Fruit fly (Drosophila melanogaster) whole organism: ENCODE measurements around the gene CG13284.

ENCODE experiments used
- Dll ChIP-seq: fragments of >200 bp; optimal IDR thresholded peaks from 2 replicates; lab custom pipeline; 2017
- pan ChIP-seq: fragments of >200 bp; optimal IDR thresholded peaks from 2 replicates; lab custom pipeline; 2017
- psq ChIP-seq: fragments of >200 bp; optimal IDR thresholded peaks from 2 replicates; lab custom pipeline; 2017
- usp ChIP-seq: fragments of >200 bp; optimal IDR thresholded peaks from 2 replicates; lab custom pipeline; 2017; ENCODE audit warnings: missing biosample characterization, missing genetic modification characterization, mixed read lengths

DNA sequence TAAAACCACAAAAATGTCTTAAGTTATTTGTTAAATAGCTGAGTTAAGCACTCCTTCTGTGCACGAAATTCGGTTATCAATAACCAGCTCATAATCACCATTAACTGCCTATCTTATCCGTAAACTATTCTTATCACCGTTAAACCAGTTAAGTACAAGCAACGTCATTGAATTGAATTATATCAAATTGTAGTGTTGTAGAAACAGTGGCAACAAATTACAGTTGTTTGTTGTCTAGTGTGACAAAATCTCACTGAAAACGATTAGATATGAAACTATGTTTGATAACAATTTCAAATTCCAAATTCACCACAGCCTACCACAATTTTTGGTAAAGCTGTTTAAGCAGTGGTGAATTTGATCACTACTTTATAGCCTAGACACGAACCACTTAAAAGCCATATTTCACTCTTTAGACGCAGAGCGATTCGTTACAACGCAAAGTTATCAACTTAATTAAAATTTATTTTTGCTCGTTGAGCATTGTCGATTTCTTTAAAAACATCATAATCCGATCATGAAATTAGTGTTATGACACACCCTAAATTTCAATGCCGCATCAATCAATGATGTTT lies 46.9 kb downstream of the CG13284 start:
- TF ChIP-seq psq (no peak), pan (no peak), Dll (no peak), usp (GFP tag; lab: Kevin White, UChicago) (no peak)
